Worm (Caenorhabditis elegans) whole organism, L4/young adult: ENCODE results near the gene lsy-12.

Experiments used
- dao-5 ChIP-seq: sonication (generic microtip); optimal IDR thresholded peaks from 2 replicates; lab custom pipeline; 2016; ENCODE audit warnings: missing genotype, missing genetic modification characterization, moderate library complexity, missing compliant biosample characterization
- him-1 ChIP-seq: sonication (generic microtip); optimal IDR thresholded peaks from 2 replicates; lab custom pipeline; 2016; ENCODE audit warnings: missing genotype, missing genetic modification reagents, missing genetic modification characterization, missing compliant biosample characterization

- no peak for TF ChIP-seq dao-5 (tag; lab: Kevin White, UChicago)
- no peak for TF ChIP-seq him-1 (tag; lab: Kevin White, UChicago)
Observed at ce11 chrV:9871339-9871738, 11.6 kb upstream of the lsy-12 start, which contains the start of gene srab-18.
